Fruit fly (Drosophila melanogaster): Measurements from ENCODE around the gene mei-9.

The mei-9 gene

DNA sequence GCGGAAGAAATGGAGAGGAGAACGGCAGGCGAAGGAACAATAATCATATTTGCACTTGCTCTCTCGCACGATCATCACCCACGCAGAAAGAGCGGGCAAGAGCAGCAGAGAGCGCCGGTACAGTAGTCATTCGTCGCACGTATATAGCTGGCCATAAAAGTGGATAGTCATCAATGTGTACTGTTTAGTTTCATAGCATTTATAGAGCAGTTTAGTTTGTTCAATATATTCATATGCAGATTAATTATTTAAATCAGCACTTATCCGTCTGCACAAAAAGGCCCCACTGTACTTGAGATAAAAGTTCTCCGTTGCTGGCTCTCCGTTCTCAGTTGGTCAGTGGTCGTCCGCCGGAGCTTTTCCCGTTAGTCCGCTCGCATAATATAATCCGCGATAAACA, 6.2 kb upstream of the mei-9 start (continued):
- TF ChIP-seq bigmax (GFP tag; optimal IDR thresholded peaks at IDR 0.05) (peak; percentile 70), CG11723 (GFP tag; optimal IDR thresholded peaks at IDR 0.05) (peak; percentile 96), Mrtf (GFP tag; IDR thresholded peaks at IDR 0.05) (peak; percentile 99), CG30020 (tag; optimal IDR thresholded peaks at IDR 0.05) (peak; percentile 73), dmrt99B (tag; optimal IDR thresholded peaks at IDR 0.05) (peak; percentile 98), HHEX (GFP tag; optimal IDR thresholded peaks at IDR 0.05) (peak; percentile 98), vvl (GFP tag; IDR thresholded peaks at IDR 0.05) (peak; percentile 99), ind (GFP tag; optimal IDR thresholded peaks at IDR 0.05) (peak; percentile 99), CG2129 (GFP tag; IDR thresholded peaks at IDR 0.05; ENCODE audit: partially characterized antibody) (no peak), Dek (tag; optimal IDR thresholded peaks at IDR 0.05) (peak; percentile 98), CG10959 (GFP tag; IDR thresholded peaks at IDR 0.05) (peak; percentile 95), lola (GFP tag; optimal IDR thresholded peaks at IDR 0.05) (peak in 1 of 3 experiments; percentile 78), wor (GFP tag; IDR thresholded peaks at IDR 0.05) (peak; percentile 97), CG4707 (GFP tag; optimal IDR thresholded peaks at IDR 0.05) (peak; percentile 89), Dp (GFP tag; optimal IDR thresholded peaks at IDR 0.05) (peak; percentile 24), rib (GFP tag; IDR thresholded peaks at IDR 0.05) (peak; percentile 99), nerfin-1 (tag; optimal IDR thresholded peaks at IDR 0.05) (peak; percentile 93), CG14965 (GFP tag; optimal IDR thresholded peaks at IDR 0.05; ENCODE audit: borderline replicate concordance) (peak; percentile 87), dysf (GFP tag; IDR thresholded peaks at IDR 0.05) (peak; percentile 100), H15 (GFP tag; IDR thresholded peaks at IDR 0.05) (peak; percentile 98), fd102C (GFP tag; optimal IDR thresholded peaks at IDR 0.05) (peak; percentile 14), Spps (tag; optimal IDR thresholded peaks at IDR 0.05) (peak; percentile 67), CG17802 (tag; optimal IDR thresholded peaks at IDR 0.05) (peak; percentile 88), Bteb2 (GFP tag; optimal IDR thresholded peaks at IDR 0.05) (peak; percentile 98), bab2 (GFP tag; optimal IDR thresholded peaks at IDR 0.05) (peak; percentile 99), Gug (GFP tag; IDR thresholded peaks at IDR 0.05) (peak; percentile 99), CG3407 (GFP tag; optimal IDR thresholded peaks at IDR 0.05) (peak; percentile 91), CG17186 (GFP tag; optimal IDR thresholded peaks at IDR 0.05) (peak; percentile 89), seq (GFP tag; IDR thresholded peaks at IDR 0.05) (peak; percentile 99), Antp (GFP tag; optimal IDR thresholded peaks at IDR 0.05) (peak; percentile 98), CG8924 (tag; optimal IDR thresholded peaks at IDR 0.05) (peak; percentile 97), Taf1 (GFP tag; IDR thresholded peaks at IDR 0.05) (peak; percentile 99), CG17328 (GFP tag; IDR thresholded peaks at IDR 0.05) (peak; percentile 98), CG18764 (GFP tag; optimal IDR thresholded peaks at IDR 0.05) (peak; percentile 95), E2f1 (GFP tag; IDR thresholded peaks at IDR 0.05) (peak; percentile 99), sim (GFP tag; IDR thresholded peaks at IDR 0.05) (peak; percentile 97), eve (GFP tag; optimal IDR thresholded peaks at IDR 0.05) (peak in 1 of 2 experiments; percentile 96), Lhr (GFP tag; optimal IDR thresholded peaks at IDR 0.05) (peak; percentile 85), CG7987 (GFP tag; optimal IDR thresholded peaks at IDR 0.05) (peak; percentile 94), abd-A (tag; optimal IDR thresholded peaks at IDR 0.05) (peak; percentile 84), CG12299 (tag; optimal IDR thresholded peaks at IDR 0.05) (peak; percentile 97), Stat92E (GFP tag; optimal IDR thresholded peaks at IDR 0.05) (no peak), ewg (GFP tag; optimal IDR thresholded peaks at IDR 0.05) (peak; percentile 94), run (tag; optimal IDR thresholded peaks at IDR 0.05) (peak; percentile 94), sima (GFP tag; optimal IDR thresholded peaks at IDR 0.05) (peak; percentile 95), sr (GFP tag; IDR thresholded peaks at IDR 0.05) (peak; percentile 98), CG12659 (GFP tag; optimal IDR thresholded peaks at IDR 0.05) (peak; percentile 98), CG15073 (GFP tag; optimal IDR thresholded peaks at IDR 0.05) (peak; percentile 88), nau (GFP tag; optimal IDR thresholded peaks at IDR 0.05) (peak; percentile 96), CG31365 (tag; optimal IDR thresholded peaks at IDR 0.05) (peak; percentile 92)
